Fruit fly (Drosophila melanogaster): ENCODE data around the gene CG15772.

CG15772 gene

dm6 chrX:5764001-5764892 is 12.2 kb downstream of the CG15772 start, which contains the start of the genes MAPk-Ak2 and CG42699 (continued):
- peak; percentile 13 for TF ChIP-seq fd59A (GFP tag; optimal IDR thresholded peaks at IDR 0.05)
- peak; percentile 47 for TF ChIP-seq topi (GFP tag; optimal IDR thresholded peaks at IDR 0.05)

- TF ChIP-seq Eip78C (GFP tag) (peak; percentile 8), Sox102F (GFP tag; optimal IDR thresholded peaks at IDR 0.05) (no peak)
These were observed 14.7 kb downstream of the CG15772 start for dm6 chrX:5766732-5767131.

- TF ChIP-seq spab (GFP tag; optimal IDR thresholded peaks at IDR 0.05) (peak; percentile 45), Met (GFP tag; optimal IDR thresholded peaks at IDR 0.05) (no peak), dsx (GFP tag; optimal IDR thresholded peaks at IDR 0.05; ENCODE audit: poor library complexity, severe bottlenecking) (peak; percentile 41), CG32006 (GFP tag; optimal IDR thresholded peaks at IDR 0.05) (no peak), CG6854 (GFP tag; optimal IDR thresholded peaks at IDR 0.05) (peak; percentile 61), CG10669 (GFP tag; optimal IDR thresholded peaks at IDR 0.05) (peak; percentile 31), CG1621 (tag; optimal IDR thresholded peaks at IDR 0.05) (peak; percentile 35), cyc (GFP tag; optimal IDR thresholded peaks at IDR 0.05) (no peak), CG6163 (GFP tag; IDR thresholded peaks at IDR 0.05) (peak; percentile 61; the same call in 2 of the 3 replicates), CG8632 (GFP tag; optimal IDR thresholded peaks at IDR 0.05) (no peak), CG3919 (GFP tag; optimal IDR thresholded peaks at IDR 0.05) (no peak), CG34406 (GFP tag; optimal IDR thresholded peaks at IDR 0.05) (no peak), Hr38 (GFP tag; optimal IDR thresholded peaks at IDR 0.05) (no peak), eg (GFP tag; IDR thresholded peaks at IDR 0.05) (no peak), Sox15 (GFP tag; optimal IDR thresholded peaks at IDR 0.05) (no peak), CG7368 (GFP tag; optimal IDR thresholded peaks at IDR 0.05) (no peak), Gug (GFP tag; IDR thresholded peaks at IDR 0.05) (no peak), dac (GFP tag; optimal IDR thresholded peaks at IDR 0.05) (no peak), vri (GFP tag; optimal IDR thresholded peaks at IDR 0.05) (no peak), svp (GFP tag) (no peak), esn (GFP tag; optimal IDR thresholded peaks at IDR 0.05) (no peak), CG11902 (GFP tag; optimal IDR thresholded peaks at IDR 0.05) (no peak), CG15336 (GFP tag; IDR thresholded peaks at IDR 0.05) (no peak), ss (GFP tag; optimal IDR thresholded peaks at IDR 0.05) (peak; percentile 72 to 74), Lpt (GFP tag; optimal IDR thresholded peaks at IDR 0.05) (no peak), Blimp-1 (GFP tag; optimal IDR thresholded peaks at IDR 0.05) (peak; percentile 86), OdsH (GFP tag; optimal IDR thresholded peaks at IDR 0.05) (no peak), lz (GFP tag; optimal IDR thresholded peaks at IDR 0.05) (no peak), CG31627 (GFP tag; optimal IDR thresholded peaks at IDR 0.05) (no peak), salr (GFP tag; optimal IDR thresholded peaks at IDR 0.05) (no peak), pdm3 (GFP tag; optimal IDR thresholded peaks at IDR 0.05) (no peak), Hr4 (GFP tag; optimal IDR thresholded peaks at IDR 0.05) (no peak), Hr39 (GFP tag; optimal IDR thresholded peaks at IDR 0.05) (no peak), fkh (GFP tag; optimal IDR thresholded peaks at IDR 0.05) (peak; percentile 70), CG8119 (GFP tag; IDR thresholded peaks at IDR 0.05) (no peak), achi (GFP tag; optimal IDR thresholded peaks at IDR 0.05) (no peak), Sox102F (GFP tag; optimal IDR thresholded peaks at IDR 0.05) (no peak), Ets21C (GFP tag; optimal IDR thresholded peaks at IDR 0.05) (no peak), Eip93F (GFP tag; optimal IDR thresholded peaks at IDR 0.05) (no peak), CG4318 (GFP tag; optimal IDR thresholded peaks at IDR 0.05) (no peak), topi (GFP tag; optimal IDR thresholded peaks at IDR 0.05) (no peak), CG8319 (GFP tag; optimal IDR thresholded peaks at IDR 0.05) (no peak), CG9139 (GFP tag; optimal IDR thresholded peaks at IDR 0.05) (peak; percentile 76)
These were observed 16.7 kb downstream of the CG15772 start for dm6 chrX:5768602-5769251.
